Worm (Caenorhabditis elegans) whole organism, young adult: ENCODE results near the gene H06H21.37.
A peak's percentile ranks its signal among the peaks of the same experiment; 100 is the strongest.

Source experiments
- B0019.2 ChIP-seq: fragments of 200-800 bp; sonication (Bioruptor generic); conservative IDR thresholded peaks from 2 replicates; pipeline ENCODE4 v1.3.6; 2022; ENCODE audit warnings: missing genetic modification reagents, missing genetic modification characterization, missing compliant biosample characterization
- F22D6.2 ChIP-seq: sonication (generic microtip); optimal IDR thresholded peaks from 2 replicates; lab custom pipeline; 2016; ENCODE audit warnings: mild to moderate bottlenecking, missing genetic modification characterization, missing compliant biosample characterization
- F23B12.7 ChIP-seq: sonication (generic microtip); optimal IDR thresholded peaks from 2 replicates; lab custom pipeline; 2017; ENCODE audit warnings: missing genetic modification characterization, mild to moderate bottlenecking, missing compliant biosample characterization, antibody characterized with exemption, moderate library complexity; ENCODE audit not compliant: insufficient read depth
- F55B11.4 ChIP-seq: sonication (generic microtip); optimal IDR thresholded peaks from 2 replicates; lab custom pipeline; 2016; ENCODE audit warnings: missing compliant biosample characterization, missing genetic modification characterization, borderline replicate concordance; ENCODE audit not compliant: insufficient read depth
- F57C9.4 ChIP-seq: sonication (generic microtip); optimal IDR thresholded peaks from 2 replicates; lab custom pipeline; 2017; ENCODE audit warnings: mild to moderate bottlenecking, missing genetic modification characterization, missing compliant biosample characterization
- K12H6.12 ChIP-seq: fragments of 200-800 bp; sonication (Bioruptor generic); optimal IDR thresholded peaks from 2 replicates; lab custom pipeline; 2018; ENCODE audit warnings: mild to moderate bottlenecking, missing genetic modification characterization, missing compliant biosample characterization
- T26A5.8 ChIP-seq: sonication (generic microtip); optimal IDR thresholded peaks from 2 replicates; lab custom pipeline; 2016; ENCODE audit warnings: missing genetic modification characterization, missing compliant biosample characterization
- Y53F4B.3 ChIP-seq: fragments of 200-800 bp; sonication (Bioruptor generic); IDR thresholded peaks from 2 replicates; pipeline ENCODE4 v1.3.6; 2022; ENCODE audit warnings: missing genetic modification reagents, missing genetic modification characterization, missing compliant biosample characterization
- Y53G8AR.9 ChIP-seq: fragments of 200-800 bp; sonication (Bioruptor generic); conservative IDR thresholded peaks from 2 replicates; pipeline ENCODE4 v1.3.6; 2022; ENCODE audit warnings: missing genetic modification reagents, missing genetic modification characterization, missing compliant biosample characterization
- Y67H2A.10 ChIP-seq: fragments of 200-800 bp; sonication (Bioruptor generic); conservative IDR thresholded peaks from 2 replicates; pipeline ENCODE4 v1.3.6; 2022; ENCODE audit warnings: missing genetic modification reagents, missing genetic modification characterization, missing compliant biosample characterization
- Y95B8A.8 ChIP-seq: fragments of 200-800 bp; sonication (Bioruptor generic); IDR thresholded peaks from 2 replicates; pipeline ENCODE4 v1.3.6; 2022; ENCODE audit warnings: missing genetic modification reagents, missing genetic modification characterization, missing compliant biosample characterization
- ZK185.1 ChIP-seq: sonication (generic microtip); optimal IDR thresholded peaks from 2 replicates; lab custom pipeline; 2016; ENCODE audit warnings: mild to moderate bottlenecking, missing genetic modification characterization, missing compliant biosample characterization; ENCODE audit not compliant: poor library complexity, severe bottlenecking
- aptf-2 ChIP-seq: fragments of 200-800 bp; sonication (Bioruptor generic); conservative IDR thresholded peaks from 2 replicates; pipeline ENCODE4 v1.3.6; 2022; ENCODE audit warnings: missing genetic modification reagents, missing genetic modification characterization, missing compliant biosample characterization
- aptf-3 ChIP-seq: fragments of 200-800 bp; sonication (Bioruptor generic); IDR thresholded peaks from 2 replicates; pipeline ENCODE4 v1.3.6; 2022; ENCODE audit warnings: missing genetic modification characterization, missing compliant biosample characterization
- ccch-3 ChIP-seq: fragments of 200-800 bp; sonication (Bioruptor generic); optimal IDR thresholded peaks from 2 replicates; lab custom pipeline; 2018; ENCODE audit warnings: mild to moderate bottlenecking, missing genetic modification characterization, missing compliant biosample characterization
- ceh-100 ChIP-seq: fragments of 200-800 bp; sonication (Bioruptor generic); IDR thresholded peaks from 2 replicates; pipeline ENCODE4 v1.3.6; 2022; ENCODE audit warnings: missing genetic modification reagents, missing genetic modification characterization, missing compliant biosample characterization
- die-1 ChIP-seq: sonication (generic microtip); optimal IDR thresholded peaks from 2 replicates; lab custom pipeline; 2016; ENCODE audit warnings: missing genotype, mild to moderate bottlenecking, missing genetic modification characterization, missing compliant biosample characterization
- efl-1 ChIP-seq: fragments of 150-350 bp; optimal IDR thresholded peaks from 2 replicates; lab custom pipeline; 2014; ENCODE audit warnings: missing biosample characterization, missing genetic modification reagents, missing genetic modification characterization
- him-1 ChIP-seq: sonication (generic microtip); optimal IDR thresholded peaks from 2 replicates; lab custom pipeline; 2016; ENCODE audit warnings: missing genotype, missing genetic modification reagents, missing genetic modification characterization, missing compliant biosample characterization
- hlh-26 ChIP-seq: fragments of 200-800 bp; sonication (Bioruptor generic); conservative IDR thresholded peaks from 2 replicates; pipeline ENCODE4 v1.3.6; 2022; ENCODE audit warnings: missing genetic modification reagents, missing genetic modification characterization, missing compliant biosample characterization
- hmg-1.2 ChIP-seq: fragments of 200-800 bp; sonication (Bioruptor generic); IDR thresholded peaks from 2 replicates; pipeline ENCODE4 v1.3.6; 2022; ENCODE audit warnings: missing genetic modification reagents, missing genetic modification characterization, missing compliant biosample characterization
- hmg-20 ChIP-seq: fragments of 200-800 bp; sonication (Bioruptor generic); IDR thresholded peaks from 2 replicates; pipeline ENCODE4 v1.3.6; 2022; ENCODE audit warnings: missing genetic modification reagents, missing genetic modification characterization, missing compliant biosample characterization
- hrde-1 ChIP-seq: sonication (generic microtip); optimal IDR thresholded peaks from 2 replicates; lab custom pipeline; 2016; ENCODE audit warnings: missing genetic modification characterization, mild to moderate bottlenecking, missing compliant biosample characterization, moderate library complexity, missing genotype, missing genetic modification reagents, borderline replicate concordance
- let-526 ChIP-seq: fragments of 200-800 bp; sonication (Bioruptor generic); IDR thresholded peaks from 2 replicates; pipeline ENCODE4 v1.3.6; 2022; ENCODE audit warnings: missing genetic modification reagents, missing genetic modification characterization, missing compliant biosample characterization
- lin-26 ChIP-seq: fragments of 200-800 bp; sonication (Bioruptor generic); IDR thresholded peaks from 2 replicates; pipeline ENCODE4 v1.3.6; 2022; ENCODE audit warnings: missing genetic modification reagents, missing genetic modification characterization, missing compliant biosample characterization
- lin-40 ChIP-seq: sonication (generic microtip); optimal IDR thresholded peaks from 2 replicates; lab custom pipeline; 2016; ENCODE audit warnings: missing genetic modification characterization, mild to moderate bottlenecking, missing compliant biosample characterization, missing genotype, missing genetic modification reagents
- lir-1 ChIP-seq: fragments of 200-800 bp; sonication (Bioruptor generic); conservative IDR thresholded peaks from 2 replicates; pipeline ENCODE4 v1.3.6; 2022; ENCODE audit warnings: missing genetic modification reagents, missing genetic modification characterization, missing compliant biosample characterization
- lsy-27 ChIP-seq: sonication (generic microtip); optimal IDR thresholded peaks from 2 replicates; lab custom pipeline; 2017; ENCODE audit warnings: missing genetic modification characterization, mild to moderate bottlenecking, missing compliant biosample characterization, antibody characterized with exemption, missing genotype, borderline replicate concordance; ENCODE audit not compliant: insufficient read depth
- madf-10 ChIP-seq: sonication (generic microtip); optimal IDR thresholded peaks from 2 replicates; lab custom pipeline; 2016; ENCODE audit warnings: mild to moderate bottlenecking, missing genetic modification characterization, missing compliant biosample characterization
- madf-3 ChIP-seq: fragments of 200-800 bp; sonication (Bioruptor generic); IDR thresholded peaks from 2 replicates; pipeline ENCODE4 v1.3.6; 2022; ENCODE audit warnings: missing genetic modification reagents, missing genetic modification characterization, missing compliant biosample characterization
- madf-8 ChIP-seq: fragments of 200-800 bp; sonication (Bioruptor generic); conservative IDR thresholded peaks from 2 replicates; pipeline ENCODE4 v1.3.6; 2022; ENCODE audit warnings: missing genetic modification reagents, missing genetic modification characterization, missing compliant biosample characterization
- mcd-1 ChIP-seq: fragments of 200-800 bp; sonication (Bioruptor generic); IDR thresholded peaks from 2 replicates; pipeline ENCODE4 v1.3.6; 2022; ENCODE audit warnings: missing genetic modification reagents, missing genetic modification characterization, missing compliant biosample characterization
- mes-4 ChIP-seq: sonication (generic microtip); optimal IDR thresholded peaks from 2 replicates; lab custom pipeline; 2016; ENCODE audit warnings: missing genotype, missing genetic modification characterization, missing compliant biosample characterization
- mxl-1 ChIP-seq: sonication (generic microtip); optimal IDR thresholded peaks from 2 replicates; lab custom pipeline; 2016; ENCODE audit warnings: missing genetic modification characterization, missing compliant biosample characterization
- nfya-1 ChIP-seq: sonication (generic microtip); optimal IDR thresholded peaks from 2 replicates; lab custom pipeline; 2017; ENCODE audit warnings: antibody characterized with exemption, missing compliant biosample characterization, missing genetic modification characterization, borderline replicate concordance; ENCODE audit not compliant: insufficient read depth
- nhr-179 ChIP-seq: sonication (generic microtip); optimal IDR thresholded peaks from 2 replicates; lab custom pipeline; 2016; ENCODE audit warnings: mild to moderate bottlenecking, missing genetic modification characterization, missing compliant biosample characterization
- nhr-27 ChIP-seq: fragments of 200-800 bp; sonication (Bioruptor generic); optimal IDR thresholded peaks from 2 replicates; lab custom pipeline; 2018; ENCODE audit warnings: mild to moderate bottlenecking, missing genetic modification characterization, moderate library complexity, missing compliant biosample characterization
- rec-8 ChIP-seq, 2 experiments: sonication (generic microtip); optimal IDR thresholded peaks; 2 replicates each; lab custom pipeline; 2016; ENCODE audit warnings: mild to moderate bottlenecking in 2 of 2, missing genetic modification characterization in 2 of 2, missing genetic modification reagents in 2 of 2, missing genotype in 2 of 2, missing biosample characterization in 1 of 2, missing compliant biosample characterization in 1 of 2, moderate library complexity in 1 of 2
- rpc-1 ChIP-seq, 2 experiments: fragments of 150-350 bp in 1 of 2; sonication (generic microtip) in 1 of 2; optimal IDR thresholded peaks; 2 replicates each; lab custom pipeline; 2014 to 2018; ENCODE audit warnings: missing biosample characterization in 1 of 2, missing genetic modification characterization in 1 of 2, missing genetic modification reagents in 1 of 2, missing genotype in 1 of 2
- snpc-1.3 ChIP-seq: sonication (generic microtip); optimal IDR thresholded peaks from 2 replicates; lab custom pipeline; 2017; ENCODE audit warnings: missing genetic modification characterization, mild to moderate bottlenecking, missing compliant biosample characterization, antibody characterized with exemption, moderate library complexity, missing genotype, missing genetic modification reagents; ENCODE audit not compliant: insufficient read depth
- snpc-4 ChIP-seq, 5 experiments: fragments of 150-350 bp in 1 of 5; sonication (generic microtip) in 4 of 5; optimal IDR thresholded peaks; 2 replicates each; lab custom pipeline; 2014 to 2018; ENCODE audit warnings: missing genetic modification characterization in 5 of 5, missing biosample characterization in 3 of 5, antibody characterized with exemption in 2 of 5, mild to moderate bottlenecking in 2 of 5, missing compliant biosample characterization in 2 of 5, missing genotype in 2 of 5, moderate library complexity in 2 of 5, missing genetic modification reagents in 1 of 5
- sptf-2 ChIP-seq: fragments of 200-800 bp; sonication (Bioruptor generic); optimal IDR thresholded peaks from 2 replicates; lab custom pipeline; 2018; ENCODE audit warnings: mild to moderate bottlenecking, missing genetic modification characterization, missing compliant biosample characterization
- tbx-9 ChIP-seq: sonication (generic microtip); optimal IDR thresholded peaks from 2 replicates; lab custom pipeline; 2016; ENCODE audit warnings: borderline replicate concordance, missing genetic modification characterization, inconsistent platforms, missing compliant biosample characterization
- xnd-1 ChIP-seq: sonication (generic microtip); optimal IDR thresholded peaks from 2 replicates; lab custom pipeline; 2016; ENCODE audit warnings: missing genotype, missing genetic modification reagents, missing genetic modification characterization, missing compliant biosample characterization
- ztf-26 ChIP-seq: sonication (generic microtip); optimal IDR thresholded peaks from 2 replicates; lab custom pipeline; 2017; ENCODE audit warnings: missing genetic modification characterization, missing compliant biosample characterization
- ztf-3 ChIP-seq: fragments of 200-800 bp; sonication (Bioruptor generic); optimal IDR thresholded peaks from 2 replicates; lab custom pipeline; 2018; ENCODE audit warnings: mild to moderate bottlenecking, missing genetic modification characterization, missing compliant biosample characterization
- ztf-6 ChIP-seq: fragments of 200-800 bp; sonication (Bioruptor generic); IDR thresholded peaks from 2 replicates; pipeline ENCODE4 v1.3.6; 2022; ENCODE audit warnings: missing genetic modification reagents, missing genetic modification characterization, missing compliant biosample characterization

H06H21.37 gene

DNA sequence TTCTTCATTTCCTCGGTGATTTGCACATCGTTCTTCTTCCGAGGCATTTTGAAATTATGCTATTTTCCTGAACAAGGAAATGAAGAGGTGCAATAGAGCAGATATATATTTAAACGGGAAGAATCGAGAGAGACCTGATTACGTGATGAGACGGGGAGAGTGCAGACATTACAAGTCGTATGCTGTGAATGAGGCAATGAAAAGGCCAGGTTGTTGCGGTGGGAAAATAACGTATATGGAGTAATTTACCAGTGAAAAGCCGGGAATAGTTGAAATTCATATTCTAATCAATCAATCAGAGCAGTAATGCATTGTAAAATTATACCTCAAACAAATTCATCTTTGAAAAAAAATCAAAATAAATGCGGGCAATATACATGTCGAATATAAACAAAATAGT, 51.1 kb downstream of the H06H21.37 start, which contains the start of gene Y17G9B.8:
Y17G9B.8 (minus strand) TSS at position 182 of the 400 bp plus-strand sequence.
- TF ChIP-seq aptf-3 (GFP tag; lab: Robert Waterston, UW) (no peak), K12H6.12 (no peak), hmg-20 (GFP tag; lab: Robert Waterston, UW) (no peak), snpc-1.3 (tag; lab: Kevin White, UChicago) (peak; percentile 11), Y67H2A.10 (GFP tag; lab: Robert Waterston, UW) (no peak), ztf-6 (GFP tag; lab: Robert Waterston, UW) (no peak), ceh-100 (GFP tag; lab: Robert Waterston, UW) (no peak), him-1 (tag; lab: Kevin White, UChicago) (no peak), madf-10 (tag; lab: Kevin White, UChicago) (no peak), lir-1 (GFP tag; lab: Robert Waterston, UW) (no peak), hrde-1 (tag; lab: Kevin White, UChicago) (no peak), sptf-2 (GFP tag; lab: Kevin White, UChicago) (no peak), F55B11.4 (tag; lab: Kevin White, UChicago) (no peak), nhr-179 (tag; lab: Kevin White, UChicago) (no peak), lsy-27 (tag; lab: Kevin White, UChicago) (no peak), hmg-1.2 (peak; percentile 44; the same call in 1 of the 2 replicates), F57C9.4 (tag; lab: Kevin White, UChicago) (no peak), hlh-26 (GFP tag; lab: Robert Waterston, UW) (no peak), xnd-1 (tag; lab: Kevin White, UChicago) (peak; percentile 32), madf-3 (GFP tag; lab: Robert Waterston, UW) (no peak), mcd-1 (GFP tag; lab: Robert Waterston, UW) (0 out of 2 replicates have a peak, but pooled peaks have one; percentile 5), mxl-1 (tag; lab: Kevin White, UChicago) (no peak), ZK185.1 (tag; lab: Kevin White, UChicago) (no peak), lin-26 (GFP tag; lab: Robert Waterston, UW) (peak; percentile 44; the same call in 1 of the 2 replicates), madf-8 (GFP tag; lab: Robert Waterston, UW) (no peak), mes-4 (no peak), aptf-2 (GFP tag; lab: Robert Waterston, UW) (no peak), ccch-3 (GFP tag; lab: Kevin White, UChicago) (no peak), Y53F4B.3 (GFP tag; lab: Robert Waterston, UW) (no peak), Y53G8AR.9 (GFP tag; lab: Robert Waterston, UW) (no peak), efl-1 (GFP tag; lab: Kevin White, UChicago) (no peak), Y95B8A.8 (GFP tag; lab: Robert Waterston, UW) (no peak), T26A5.8 (no peak), tbx-9 (tag; lab: Kevin White, UChicago) (no peak), B0019.2 (GFP tag; lab: Robert Waterston, UW) (no peak), ztf-3 (GFP tag; lab: Kevin White, UChicago) (no peak), ztf-26 (no peak), die-1 (tag; lab: Kevin White, UChicago) (peak; percentile 25), lin-40 (tag; lab: Kevin White, UChicago) (no peak), nhr-27 (tag; lab: Kevin White, UChicago) (no peak), let-526 (GFP tag; lab: Robert Waterston, UW) (no peak), nfya-1 (tag; lab: Kevin White, UChicago) (no peak), F22D6.2 (tag; lab: Kevin White, UChicago) (no peak), snpc-4 (GFP tag; optimal IDR thresholded peaks at IDR 0.05; lab: Kevin White, UChicago) (no peak), snpc-4 (tag; optimal IDR thresholded peaks at IDR 0.05; lab: Kevin White, UChicago) (peak in 1 of 4 experiments; percentile 66), rec-8 (tag; optimal IDR thresholded peaks at IDR 0.05; lab: Kevin White, UChicago) (no peak), F23B12.7 (tag; lab: Kevin White, UChicago) (no peak), rpc-1 (optimal IDR thresholded peaks at IDR 0.05; lab: Kevin White, UChicago) (no peak), rpc-1 (tag; optimal IDR thresholded peaks at IDR 0.05; lab: Kevin White, UChicago) (no peak)
